Worm (Caenorhabditis elegans) whole organism, young adult: ENCODE data around the gene Y9C9A.13.

Source experiments
- F22D6.2 ChIP-seq: sonication (generic microtip); optimal IDR thresholded peaks from 2 replicates; lab custom pipeline; 2016; ENCODE audit warnings: mild to moderate bottlenecking, missing genetic modification characterization, missing compliant biosample characterization
- akir-1 ChIP-seq: fragments of 200-800 bp; sonication (Bioruptor generic); optimal IDR thresholded peaks from 2 replicates; lab custom pipeline; 2018; ENCODE audit warnings: mild to moderate bottlenecking, missing genetic modification characterization, moderate library complexity, missing compliant biosample characterization
- aptf-2 ChIP-seq: fragments of 200-800 bp; sonication (Bioruptor generic); conservative IDR thresholded peaks from 2 replicates; pipeline ENCODE4 v1.3.6; 2022; ENCODE audit warnings: missing genetic modification reagents, missing genetic modification characterization, missing compliant biosample characterization
- efl-1 ChIP-seq: fragments of 150-350 bp; optimal IDR thresholded peaks from 2 replicates; lab custom pipeline; 2014; ENCODE audit warnings: missing biosample characterization, missing genetic modification reagents, missing genetic modification characterization
- hlh-12 ChIP-seq: sonication (generic microtip); optimal IDR thresholded peaks from 2 replicates; lab custom pipeline; 2016; ENCODE audit warnings: missing genetic modification characterization, missing compliant biosample characterization
- snpc-4 ChIP-seq, 5 experiments: fragments of 150-350 bp in 1 of 5; sonication (generic microtip) in 4 of 5; optimal IDR thresholded peaks; 2 replicates each; lab custom pipeline; 2014 to 2018; ENCODE audit warnings: missing genetic modification characterization in 5 of 5, missing biosample characterization in 3 of 5, antibody characterized with exemption in 2 of 5, mild to moderate bottlenecking in 2 of 5, missing compliant biosample characterization in 2 of 5, missing genotype in 2 of 5, moderate library complexity in 2 of 5, missing genetic modification reagents in 1 of 5
- unc-62 ChIP-seq: fragments of 150-350 bp; optimal IDR thresholded peaks from 2 replicates; lab custom pipeline; 2014; ENCODE audit warnings: missing biosample characterization, missing genetic modification reagents, missing genetic modification characterization
- zfh-2 ChIP-seq: fragments of 200-800 bp; sonication (Bioruptor generic); conservative IDR thresholded peaks from 2 replicates; pipeline ENCODE4 v1.3.6; 2022; ENCODE audit warnings: missing genetic modification reagents, missing genetic modification characterization, missing compliant biosample characterization

DNA sequence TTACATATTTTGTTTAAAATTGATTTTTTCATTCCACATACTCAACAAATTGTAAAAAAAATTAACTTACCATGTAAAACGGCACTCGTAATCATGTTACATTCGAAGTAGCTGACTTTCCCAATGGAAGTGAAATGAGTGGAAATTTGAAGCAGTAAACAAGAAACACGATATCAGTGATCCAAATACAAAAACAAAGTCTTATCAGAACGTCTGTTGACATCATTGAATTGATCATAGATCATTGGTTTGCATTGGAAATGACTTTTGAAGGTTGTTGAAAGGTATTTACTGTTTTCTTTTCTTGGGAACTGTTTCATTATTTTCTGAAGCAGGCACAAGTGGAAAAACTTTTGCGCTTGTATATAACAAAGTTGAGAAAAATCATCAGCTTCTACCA lies 6.7 kb upstream of the Y9C9A.13 start, which contains the start of gene Y9C9A.16:
- TF ChIP-seq hlh-12, result no peak
- TF ChIP-seq F22D6.2 (tag; lab: Kevin White, UChicago), result no peak
- no peak for TF ChIP-seq efl-1 (GFP tag; lab: Kevin White, UChicago)
- TF ChIP-seq akir-1 (GFP tag; lab: Kevin White, UChicago), result no peak
- TF ChIP-seq snpc-4 (GFP tag; optimal IDR thresholded peaks at IDR 0.05; lab: Kevin White, UChicago), result no peak
- TF ChIP-seq snpc-4 (tag; optimal IDR thresholded peaks at IDR 0.05; lab: Kevin White, UChicago), result no peak
- no peak for TF ChIP-seq zfh-2 (GFP tag; lab: Robert Waterston, UW)
- no peak for TF ChIP-seq aptf-2 (GFP tag; lab: Robert Waterston, UW)
- TF ChIP-seq unc-62 (GFP tag; lab: Kevin White, UChicago), result no peak
